Fruit fly (Drosophila melanogaster) whole organism, wandering third instar larva: ENCODE data around the gene CNPYb.

ENCODE experiments used
- CG32264 ChIP-seq: fragments of 200-800 bp; sonication (Bioruptor generic); optimal IDR thresholded peaks from 2 replicates; lab custom pipeline; 2016; ENCODE audit warnings: missing biosample characterization, missing genetic modification characterization
- CG9705 ChIP-seq: fragments of 200-800 bp; sonication (Bioruptor generic); optimal IDR thresholded peaks from 2 replicates; lab custom pipeline; 2018; ENCODE audit warnings: missing biosample characterization, mild to moderate bottlenecking, missing genetic modification characterization
- CrebA ChIP-seq: fragments of 200-800 bp; sonication (Bioruptor generic); optimal IDR thresholded peaks from 2 replicates; lab custom pipeline; 2016; ENCODE audit warnings: missing biosample characterization, mild to moderate bottlenecking, missing genetic modification characterization, borderline replicate concordance
- Dfd ChIP-seq: fragments of >200 bp; optimal IDR thresholded peaks from 2 replicates; lab custom pipeline; 2017; ENCODE audit warnings: missing biosample characterization, missing genetic modification characterization
- Dif ChIP-seq: fragments of 200-275, 200-300 bp; sonication (Bioruptor generic); optimal IDR thresholded peaks from 2 replicates; lab custom pipeline; 2018; ENCODE audit warnings: missing biosample characterization, missing genetic modification characterization; ENCODE audit not compliant: partially characterized antibody
- GATAd ChIP-seq: sonication (Bioruptor generic); optimal IDR thresholded peaks from 2 replicates; lab custom pipeline; 2016; ENCODE audit warnings: missing biosample characterization, missing genetic modification characterization
- HLH106 ChIP-seq: fragments of 200-800 bp; optimal IDR thresholded peaks from 3 replicates; lab custom pipeline; 2019; ENCODE audit warnings: missing biosample characterization, mild to moderate bottlenecking, missing genetic modification characterization, moderate library complexity
- Hr78 ChIP-seq: fragments of >200 bp; optimal IDR thresholded peaks from 2 replicates; lab custom pipeline; 2017; ENCODE audit warnings: missing biosample characterization, missing genetic modification characterization
- Hr83 ChIP-seq: fragments of 200-300 bp; sonication (Bioruptor generic); optimal IDR thresholded peaks from 2 replicates; lab custom pipeline; 2016; ENCODE audit warnings: missing biosample characterization, mild to moderate bottlenecking, missing genetic modification characterization, moderate library complexity; ENCODE audit not compliant: poor library complexity, severe bottlenecking
- Jra ChIP-seq: sonication (Bioruptor generic); optimal IDR thresholded peaks from 2 replicates; lab custom pipeline; 2016; ENCODE audit warnings: missing biosample characterization, missing genetic modification characterization
- Mio ChIP-seq: sonication (Bioruptor generic); optimal IDR thresholded peaks from 2 replicates; lab custom pipeline; 2016; ENCODE audit warnings: missing biosample characterization, missing genetic modification characterization
- Myc ChIP-seq: fragments of >200 bp; optimal IDR thresholded peaks from 2 replicates; lab custom pipeline; 2017
- N ChIP-seq: fragments of >200 bp; optimal IDR thresholded peaks from 2 replicates; lab custom pipeline; 2018; ENCODE audit warnings: missing biosample characterization, missing external identifiers, missing genetic modification characterization
- OdsH ChIP-seq: fragments of 200-800 bp; sonication (Bioruptor generic); optimal IDR thresholded peaks from 2 replicates; lab custom pipeline; 2016; ENCODE audit warnings: missing biosample characterization, mild to moderate bottlenecking, missing genetic modification characterization
- Sp1 ChIP-seq: fragments of 200-800 bp; sonication (Bioruptor generic); optimal IDR thresholded peaks from 3 replicates; lab custom pipeline; 2019; ENCODE audit warnings: missing biosample characterization, mild to moderate bottlenecking, missing genetic modification characterization, moderate library complexity
- Vsx2 ChIP-seq: fragments of 200-300, 225-300 bp; sonication (Bioruptor generic); optimal IDR thresholded peaks from 2 replicates; lab custom pipeline; 2018; ENCODE audit warnings: missing biosample characterization, missing genetic modification characterization; ENCODE audit not compliant: partially characterized antibody
- br ChIP-seq: fragments of 200-800 bp; sonication (Bioruptor generic); optimal IDR thresholded peaks from 2 replicates; lab custom pipeline; 2016; ENCODE audit warnings: missing biosample characterization, missing genetic modification characterization
- dl ChIP-seq, 2 experiments: fragments of 175-275, 200-275 bp in 1 of 2; fragments of 200-275 bp in 1 of 2; sonication (Bioruptor generic); optimal IDR thresholded peaks; lab custom pipeline; 2018; ENCODE audit warnings: mild to moderate bottlenecking in 2 of 2, missing biosample characterization in 2 of 2, missing genetic modification characterization in 2 of 2, moderate library complexity in 2 of 2; ENCODE audit not compliant: partially characterized antibody in 2 of 2, insufficient read depth in 1 of 2
- dmrt93B ChIP-seq: fragments of 200-800 bp; sonication (Bioruptor generic); optimal IDR thresholded peaks from 2 replicates; lab custom pipeline; 2018; ENCODE audit warnings: missing biosample characterization, mild to moderate bottlenecking, missing genetic modification characterization
- foxo ChIP-seq, 2 experiments: fragments of 200-800 bp; sonication (Bioruptor generic); optimal IDR thresholded peaks; 2 replicates in 1 of 2; 3 replicates in 1 of 2; lab custom pipeline; 2016 to 2017; ENCODE audit warnings: missing biosample characterization in 2 of 2, missing genetic modification characterization in 2 of 2
- fru ChIP-seq: fragments of 200-800 bp; sonication (Bioruptor generic); optimal IDR thresholded peaks from 3 replicates; lab custom pipeline; 2016; ENCODE audit warnings: missing biosample characterization, mild to moderate bottlenecking, missing genetic modification characterization
- jim ChIP-seq: fragments of 175-275, 200-325 bp; sonication (Bioruptor generic); optimal IDR thresholded peaks from 2 replicates; lab custom pipeline; 2016; ENCODE audit warnings: missing biosample characterization, mild to moderate bottlenecking, missing genetic modification characterization
- lola ChIP-seq: fragments of >200 bp; optimal IDR thresholded peaks from 2 replicates; lab custom pipeline; 2017; ENCODE audit warnings: missing biosample characterization, missing genetic modification characterization
- pan ChIP-seq: fragments of >200 bp; optimal IDR thresholded peaks from 2 replicates; lab custom pipeline; 2017
- rgr ChIP-seq: fragments of 200-800 bp; sonication (Bioruptor generic); optimal IDR thresholded peaks from 3 replicates; lab custom pipeline; 2016; ENCODE audit warnings: missing biosample characterization, mild to moderate bottlenecking, missing genetic modification characterization
- sage ChIP-seq: fragments of 200-800 bp; sonication (Bioruptor generic); optimal IDR thresholded peaks from 2 replicates; lab custom pipeline; 2016; ENCODE audit warnings: missing biosample characterization, mild to moderate bottlenecking, missing genetic modification characterization
- tai ChIP-seq: sonication (Bioruptor generic); optimal IDR thresholded peaks from 2 replicates; lab custom pipeline; 2016; ENCODE audit warnings: missing biosample characterization, missing genetic modification characterization
- usp ChIP-seq: fragments of >200 bp; optimal IDR thresholded peaks from 2 replicates; lab custom pipeline; 2017; ENCODE audit warnings: missing biosample characterization, missing genetic modification characterization
- woc ChIP-seq: sonication (Bioruptor generic); optimal IDR thresholded peaks from 2 replicates; lab custom pipeline; 2016; ENCODE audit warnings: missing biosample characterization, mild to moderate bottlenecking, missing genetic modification characterization

Gene CNPYb

DNA sequence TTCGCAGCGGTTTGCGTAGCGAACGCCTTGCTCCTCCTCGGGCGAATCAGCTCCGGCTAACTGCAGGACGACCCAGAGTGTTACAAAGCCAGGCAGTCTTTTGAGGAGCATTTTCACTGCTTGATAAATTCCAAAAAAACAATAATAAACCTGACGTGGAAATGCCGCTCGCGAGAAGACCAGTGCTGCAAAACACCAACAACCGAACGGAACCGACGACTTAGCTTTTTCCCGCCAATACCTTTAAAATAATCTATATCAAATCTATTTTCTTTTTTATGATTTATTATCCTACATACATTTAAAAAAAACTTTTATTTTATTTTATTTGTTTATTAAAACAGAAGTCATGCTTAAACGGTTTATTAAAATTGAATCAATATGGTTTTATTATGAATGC, at the start of gene CNPYb:
Gene CNPYb (minus strand): TSS at position 186 of the 400 bp plus-strand sequence.
- TF ChIP-seq jim (GFP tag; lab: Kevin White, UChicago) (no peak), lola (no peak), Sp1 (peak; percentile 21), sage (peak; percentile 47), Dif (GFP tag; lab: Kevin White, UChicago) (no peak), br (no peak), HLH106 (no peak), rgr (no peak), Hr78 (no peak), CG9705 (peak; percentile 6), OdsH (no peak), dl (GFP tag; optimal IDR thresholded peaks at IDR 0.05; lab: Kevin White, UChicago; ENCODE audit: insufficient read depth in 1 of 2, partially characterized antibody in 2 of 2) (no peak), fru (GFP tag; lab: Kevin White, UChicago) (no peak), pan (lab: Kevin White, UChicago) (no peak), tai (GFP tag; lab: Kevin White, UChicago) (no peak), foxo (GFP tag; optimal IDR thresholded peaks at IDR 0.05; lab: Kevin White, UChicago) (no peak), usp (GFP tag; lab: Kevin White, UChicago) (no peak), woc (GFP tag; lab: Kevin White, UChicago) (peak; percentile 34), GATAd (no peak), Myc (lab: Kevin White, UChicago) (peak; percentile 72)

DNA sequence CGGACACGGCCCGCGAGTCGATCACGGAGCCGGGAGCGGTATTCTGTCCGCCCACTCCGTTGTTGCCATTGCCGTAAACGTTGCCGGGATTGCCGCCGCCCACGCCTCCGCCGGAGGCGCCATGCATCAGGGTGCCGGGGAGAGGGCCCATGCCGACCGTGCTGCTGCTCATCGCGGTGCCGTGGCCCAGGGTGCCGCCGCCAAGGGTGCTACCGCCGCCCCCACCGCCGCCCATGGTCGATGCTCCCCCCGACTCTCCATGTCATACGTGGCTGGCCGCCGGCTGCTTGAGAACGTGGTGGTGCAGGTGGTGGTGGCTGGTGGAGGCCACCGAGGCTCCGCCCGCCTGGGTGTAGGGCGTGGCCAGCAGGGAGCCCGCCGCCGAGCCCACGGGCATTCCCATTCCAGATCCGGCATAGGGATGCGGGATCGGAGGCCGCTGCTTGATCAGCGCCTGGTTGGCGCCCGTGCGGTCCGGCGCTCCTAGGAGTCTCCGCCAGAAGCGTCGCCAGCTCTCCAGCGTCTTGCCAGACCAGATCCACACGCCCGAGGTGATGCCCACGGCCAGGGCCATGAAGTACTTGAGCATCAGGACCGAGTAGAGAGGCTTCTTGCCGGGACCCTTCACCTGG, 48.0 kb upstream of the CNPYb start:
- TF ChIP-seq woc (GFP tag; lab: Kevin White, UChicago) (no peak), Dfd (peak; percentile 98)

DNA sequence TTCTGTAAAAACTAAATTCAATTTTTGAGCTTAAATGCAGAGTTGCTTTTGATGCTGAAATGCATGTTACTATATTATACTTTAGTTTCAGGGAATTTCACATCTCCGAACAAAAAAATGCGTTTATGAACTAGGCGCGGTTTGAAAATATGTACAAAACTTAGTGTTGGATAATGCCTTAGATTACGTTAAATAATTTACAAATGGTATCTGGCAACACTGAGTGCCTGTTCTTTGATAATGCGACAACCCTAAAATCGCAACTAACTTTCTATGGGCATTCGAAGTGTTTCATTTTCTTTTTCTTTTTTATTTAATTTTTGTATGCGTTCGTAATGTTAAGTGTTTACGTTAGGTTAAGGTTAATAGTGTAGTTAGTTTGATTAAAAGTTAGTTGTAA, 46.6 kb upstream of the CNPYb start:
- no peak for TF ChIP-seq N (GFP tag; lab: Kevin White, UChicago)

DNA sequence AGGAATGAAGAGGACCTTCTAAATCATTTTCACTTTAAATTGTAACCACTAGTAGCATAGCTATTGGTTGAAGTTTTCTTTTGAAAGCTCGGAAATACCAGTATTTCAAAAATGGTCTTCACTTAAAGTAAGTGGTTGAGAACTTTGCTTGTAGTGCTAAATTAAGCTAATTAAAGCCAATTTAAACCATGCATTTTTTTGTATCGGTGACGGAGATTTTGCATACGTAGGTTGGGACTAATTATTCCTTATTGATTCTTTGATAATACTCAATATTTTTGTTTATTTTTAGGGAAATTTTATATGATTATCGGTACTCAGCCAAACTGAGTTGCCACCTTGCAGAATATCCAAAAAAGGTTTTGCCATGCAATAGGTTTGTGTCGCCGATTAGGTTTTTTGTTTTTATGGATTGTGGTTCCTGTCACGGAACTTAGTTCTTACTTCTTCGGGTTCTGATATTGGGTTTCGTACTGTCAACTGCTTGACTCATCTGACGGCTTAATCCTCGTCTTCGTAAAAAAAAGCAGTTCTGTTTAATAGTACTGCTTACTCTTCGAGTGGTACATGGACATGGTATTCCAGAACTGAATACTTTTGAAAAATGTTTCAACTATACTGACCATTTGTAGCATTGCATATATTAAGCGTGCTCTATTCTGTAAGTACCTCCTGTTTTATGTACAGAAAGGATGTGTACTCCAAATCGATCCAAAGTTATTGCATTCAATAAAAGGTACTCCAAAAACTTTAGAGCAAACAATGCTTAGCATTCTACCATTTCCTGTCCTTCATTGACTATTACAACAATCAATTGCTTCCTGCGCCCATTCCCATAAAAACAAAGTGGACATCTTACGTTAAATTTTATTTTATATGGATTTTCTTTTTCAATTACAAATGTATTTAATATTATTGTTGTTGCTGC, 44.3 kb upstream of the CNPYb start:
- peak; percentile 72 for TF ChIP-seq Myc (lab: Kevin White, UChicago)
- TF ChIP-seq Vsx2 (GFP tag; lab: Kevin White, UChicago) = peak; percentile 90
- no peak for TF ChIP-seq Jra (GFP tag; lab: Kevin White, UChicago)

DNA sequence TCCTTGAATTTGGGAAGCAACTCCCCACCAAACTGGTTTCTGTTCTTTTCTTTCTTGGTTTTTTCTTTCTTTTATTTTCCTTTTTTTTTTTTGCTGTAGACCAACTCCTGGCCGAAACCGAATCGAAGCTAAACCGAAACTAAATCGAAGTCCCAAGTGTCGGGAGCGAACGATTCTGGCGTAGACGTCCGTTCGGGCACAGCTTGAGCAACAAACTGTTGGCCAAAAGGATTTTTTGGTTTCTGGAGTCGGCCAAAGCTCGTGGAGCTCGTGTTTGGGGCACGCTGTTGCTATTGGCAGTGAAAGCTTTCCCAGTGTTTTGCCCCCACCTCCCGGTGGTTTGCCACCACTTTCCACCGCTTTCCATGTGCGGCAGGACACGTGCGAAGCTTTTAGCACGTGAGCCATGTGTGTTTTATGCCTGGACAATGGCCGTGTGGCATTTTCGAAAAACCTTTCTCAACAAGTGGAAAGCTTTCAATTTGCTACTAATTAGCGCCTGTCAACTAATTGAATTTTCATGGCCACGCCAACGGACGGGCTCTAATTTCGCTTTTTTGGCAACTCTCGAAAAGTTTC, 43.0 kb upstream of the CNPYb start, which contains the start of gene CG14082:
Gene CG14082 (minus strand): TSS at position 51 of the 579 bp plus-strand sequence.
- TF ChIP-seq CrebA (GFP tag; lab: Kevin White, UChicago) (no peak), Hr78 (no peak), dmrt93B (GFP tag; lab: Kevin White, UChicago) (no peak), Hr83 (GFP tag; lab: Kevin White, UChicago) (no peak), usp (GFP tag; lab: Kevin White, UChicago) (no peak), CG32264 (no peak), br (no peak)

DNA sequence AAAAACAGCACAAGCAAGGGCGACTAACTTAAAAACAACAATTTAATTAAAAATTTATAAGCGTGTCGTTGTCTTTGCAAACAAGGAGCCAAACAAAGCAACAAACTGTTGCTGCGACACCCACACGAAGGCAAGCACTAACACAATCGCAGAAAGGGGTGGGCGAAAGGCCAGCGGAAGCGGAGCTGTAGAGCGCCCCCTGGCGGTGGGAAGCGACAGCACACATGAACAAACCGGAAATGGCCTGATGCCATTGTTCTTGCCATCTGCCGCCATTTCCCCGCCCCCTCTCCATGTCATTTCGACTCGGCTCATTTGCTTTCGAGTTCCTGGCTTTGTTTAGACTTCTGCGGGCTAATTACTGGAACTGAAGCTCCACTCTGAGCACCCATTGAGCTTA, 36.6 kb upstream of the CNPYb start:
- TF ChIP-seq Mio (GFP tag; lab: Kevin White, UChicago) = no peak
